Worm (Caenorhabditis elegans): ENCODE data around the gene exc-12.

exc-12 gene

ce11 chrIII:13564929-13565328 lies 5.3 kb downstream of the exc-12 start, which contains the start of gene aldo-1:
TSS of gene aldo-1 (minus strand) at chrIII:13564937.
- no peak for TF ChIP-seq dao-5 (tag; optimal IDR thresholded peaks at IDR 0.05)
- TF ChIP-seq him-1 (tag; optimal IDR thresholded peaks at IDR 0.05), result peak; percentile 45

ce11 chrIII:13563583-13563982 lies 6.7 kb downstream of the exc-12 start:
- TF ChIP-seq him-1 (tag; optimal IDR thresholded peaks at IDR 0.05), result no peak
- no peak for TF ChIP-seq dao-5 (tag; optimal IDR thresholded peaks at IDR 0.05)
- TF ChIP-seq W03F9.2 (tag; optimal IDR thresholded peaks at IDR 0.05), result no peak

- no peak for TF ChIP-seq W03F9.2 (tag; optimal IDR thresholded peaks at IDR 0.05)
- no peak for TF ChIP-seq him-1 (tag; optimal IDR thresholded peaks at IDR 0.05)
- no peak for TF ChIP-seq dao-5 (tag; optimal IDR thresholded peaks at IDR 0.05)
Observed at ce11 chrIII:13563000-13563522, 7.2 kb downstream of the exc-12 start, which contains the start of gene T05D4.2. TSS of gene T05D4.2 (minus strand) at chrIII:13563082.

- TF ChIP-seq him-1 (tag; optimal IDR thresholded peaks at IDR 0.05), result no peak
- no peak for TF ChIP-seq W03F9.2 (tag; optimal IDR thresholded peaks at IDR 0.05)
- TF ChIP-seq dao-5 (tag; optimal IDR thresholded peaks at IDR 0.05), result no peak
Observed at ce11 chrIII:13561233-13561632, 9.0 kb downstream of the exc-12 start.

- no peak for TF ChIP-seq W03F9.2 (tag; optimal IDR thresholded peaks at IDR 0.05)
- TF ChIP-seq dao-5 (tag; optimal IDR thresholded peaks at IDR 0.05), result no peak
- no peak for TF ChIP-seq him-1 (tag; optimal IDR thresholded peaks at IDR 0.05)
Observed at ce11 chrIII:13560715-13561114, 9.5 kb downstream of the exc-12 start.

DNA sequence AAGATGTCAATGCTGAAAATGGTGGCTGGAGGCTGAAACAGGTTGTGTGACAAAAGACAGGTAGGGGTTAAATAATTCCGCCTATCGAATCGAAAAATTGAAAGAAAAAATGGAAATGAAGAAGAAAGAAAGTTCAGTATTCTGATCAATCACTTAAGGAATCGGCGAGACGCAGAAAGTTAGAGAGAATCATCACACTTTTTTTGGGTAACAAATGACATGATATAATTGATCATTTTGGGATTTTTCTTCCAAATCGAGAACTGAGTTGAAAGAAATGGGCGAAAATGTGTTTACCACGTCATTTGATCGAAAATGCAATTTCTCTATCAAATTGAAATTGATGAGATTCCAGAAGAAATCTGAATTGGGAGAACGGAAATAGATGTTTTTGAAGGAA lies 14.2 kb downstream of the exc-12 start:
- TF ChIP-seq W03F9.2 (tag; optimal IDR thresholded peaks at IDR 0.05) (no peak), him-1 (tag; optimal IDR thresholded peaks at IDR 0.05) (no peak)

DNA sequence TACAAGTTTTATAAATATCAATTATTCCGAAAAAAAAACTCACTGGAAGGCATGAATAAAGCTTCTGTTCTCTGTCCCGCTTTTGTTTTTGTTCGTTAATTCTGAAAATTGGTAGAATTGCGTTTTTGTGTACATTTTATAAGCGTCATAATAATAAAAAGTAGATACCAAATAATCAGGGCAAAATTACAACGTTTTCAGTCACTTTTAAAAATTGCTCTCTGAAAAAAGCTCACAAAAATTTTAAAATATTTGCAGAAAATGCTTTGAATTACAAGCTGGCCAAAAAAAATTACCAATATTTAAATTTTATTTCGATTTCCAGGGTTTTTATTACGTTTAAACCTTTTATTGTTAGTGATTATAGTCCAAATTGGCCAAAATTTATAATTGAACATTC lies 15.0 kb downstream of the exc-12 start, which contains the start of gene scav-2:
TSS of gene scav-2 (minus strand) at position 101 of the 400 bp plus-strand sequence.
- TF ChIP-seq dao-5 (tag; optimal IDR thresholded peaks at IDR 0.05) (no peak), W03F9.2 (tag; optimal IDR thresholded peaks at IDR 0.05) (no peak), him-1 (tag; optimal IDR thresholded peaks at IDR 0.05) (no peak)

- TF ChIP-seq him-1 (tag; optimal IDR thresholded peaks at IDR 0.05), result no peak
- TF ChIP-seq W03F9.2 (tag; optimal IDR thresholded peaks at IDR 0.05), result no peak
- no peak for TF ChIP-seq dao-5 (tag; optimal IDR thresholded peaks at IDR 0.05)
Observed at ce11 chrIII:13549960-13550359, 20.3 kb downstream of the exc-12 start.

ce11 chrIII:13548982-13549381 lies 21.3 kb downstream of the exc-12 start, which contains the start of gene mmad-1:
TSS of gene mmad-1 (minus strand) at chrIII:13549005.
- TF ChIP-seq him-1 (tag; optimal IDR thresholded peaks at IDR 0.05) (no peak), W03F9.2 (tag; optimal IDR thresholded peaks at IDR 0.05) (peak; percentile 40)

ce11 chrIII:13546537-13546936 lies 23.7 kb downstream of the exc-12 start, which contains the start of gene Y76A2B.4:
TSS of gene Y76A2B.4 (minus strand) at chrIII:13546777.
- TF ChIP-seq W03F9.2 (tag; optimal IDR thresholded peaks at IDR 0.05), result no peak
- TF ChIP-seq him-1 (tag; optimal IDR thresholded peaks at IDR 0.05), result no peak

DNA sequence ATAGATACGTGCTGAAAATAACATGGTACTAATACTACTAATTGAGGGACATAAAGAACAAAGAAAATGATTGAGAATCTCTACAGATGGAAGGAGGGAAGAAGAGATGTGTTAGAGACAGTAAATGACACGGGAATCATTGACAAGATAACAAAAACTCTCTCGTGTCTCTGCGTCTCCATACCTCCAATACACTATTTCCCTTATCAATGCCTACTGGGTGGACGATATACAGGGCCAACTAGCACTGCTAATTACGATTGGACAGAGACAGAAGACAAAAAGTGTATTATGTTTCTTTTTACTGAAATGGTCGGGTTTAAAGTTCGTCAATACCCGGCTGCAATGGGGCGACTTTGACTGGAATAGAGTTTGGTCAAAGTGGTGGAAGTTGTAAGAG lies 25.7 kb downstream of the exc-12 start:
- TF ChIP-seq dao-5 (tag; optimal IDR thresholded peaks at IDR 0.05), result no peak

ce11 chrIII:13543434-13543833 lies 26.8 kb downstream of the exc-12 start, which contains the start of gene acs-5:
TSS of gene acs-5 (minus strand) at chrIII:13543534.
- no peak for TF ChIP-seq him-1 (tag; optimal IDR thresholded peaks at IDR 0.05)
- TF ChIP-seq dao-5 (tag; optimal IDR thresholded peaks at IDR 0.05), result no peak
- TF ChIP-seq W03F9.2 (tag; optimal IDR thresholded peaks at IDR 0.05), result no peak

- TF ChIP-seq W03F9.2 (tag; optimal IDR thresholded peaks at IDR 0.05) (no peak), dao-5 (tag; optimal IDR thresholded peaks at IDR 0.05) (no peak)
Observed at ce11 chrIII:13542458-13542857, 27.8 kb downstream of the exc-12 start.

- TF ChIP-seq dao-5 (tag; optimal IDR thresholded peaks at IDR 0.05) (no peak), W03F9.2 (tag; optimal IDR thresholded peaks at IDR 0.05) (no peak), him-1 (tag; optimal IDR thresholded peaks at IDR 0.05) (no peak)
Observed at ce11 chrIII:13540791-13541190, 29.5 kb downstream of the exc-12 start.

ce11 chrIII:13535735-13536390 lies 34.4 kb downstream of the exc-12 start:
- no peak for TF ChIP-seq dao-5 (tag; optimal IDR thresholded peaks at IDR 0.05)
- no peak for TF ChIP-seq him-1 (tag; optimal IDR thresholded peaks at IDR 0.05)
- no peak for TF ChIP-seq W03F9.2 (tag; optimal IDR thresholded peaks at IDR 0.05)

Measured in whole organism, L4/young adult.